Worm (Caenorhabditis elegans) whole organism, L2 larva: ENCODE data around the gene C15H9.2.
A peak's percentile ranks its signal among the peaks of the same experiment; 100 is the strongest.

Source experiments
- C34F6.9 ChIP-seq: fragments of 150-350 bp; optimal IDR thresholded peaks from 2 replicates; lab custom pipeline; 2014; ENCODE audit warnings: missing biosample characterization, missing genetic modification characterization
- F13H6.1 ChIP-seq: sonication (generic microtip); optimal IDR thresholded peaks from 2 replicates; lab custom pipeline; 2016; ENCODE audit warnings: missing genetic modification characterization, missing compliant biosample characterization
- R02D3.7 ChIP-seq: fragments of 150-350 bp; optimal IDR thresholded peaks from 2 replicates; lab custom pipeline; 2014; ENCODE audit warnings: missing biosample characterization, missing genetic modification characterization
- ZK546.5 ChIP-seq: sonication (generic microtip); optimal IDR thresholded peaks from 2 replicates; lab custom pipeline; 2017; ENCODE audit warnings: missing biosample characterization, missing genetic modification characterization
- alr-1 ChIP-seq: fragments of 150-350 bp; optimal IDR thresholded peaks from 2 replicates; lab custom pipeline; 2014; ENCODE audit warnings: missing biosample characterization, missing genetic modification characterization
- ama-1 ChIP-seq: fragments of 150-350 bp; optimal IDR thresholded peaks from 2 replicates; lab custom pipeline; 2018; ENCODE audit warnings: inconsistent platforms
- blmp-1 ChIP-seq: sonication (generic microtip); optimal IDR thresholded peaks from 2 replicates; lab custom pipeline; 2017; ENCODE audit warnings: missing genetic modification characterization, mild to moderate bottlenecking, missing compliant biosample characterization, antibody characterized with exemption, moderate library complexity; ENCODE audit not compliant: insufficient read depth
- ceh-82 ChIP-seq: fragments of 150-350 bp; optimal IDR thresholded peaks from 2 replicates; lab custom pipeline; 2014; ENCODE audit warnings: missing biosample characterization, missing genetic modification characterization
- crh-2 ChIP-seq: sonication (generic microtip); optimal IDR thresholded peaks from 2 replicates; lab custom pipeline; 2017; ENCODE audit warnings: missing biosample characterization, missing genetic modification characterization
- dmd-4 ChIP-seq: sonication (generic microtip); optimal IDR thresholded peaks from 2 replicates; lab custom pipeline; 2017; ENCODE audit warnings: missing biosample characterization, missing genetic modification characterization
- fos-1 ChIP-seq: fragments of 150-350 bp; optimal IDR thresholded peaks from 2 replicates; lab custom pipeline; 2014; ENCODE audit warnings: missing biosample characterization, missing genetic modification characterization
- lin-11 ChIP-seq: fragments of 150-350 bp; sonication (generic microtip); optimal IDR thresholded peaks from 2 replicates; lab custom pipeline; 2014; ENCODE audit warnings: missing biosample characterization, missing genetic modification characterization, inconsistent platforms, mixed read lengths
- lin-13 ChIP-seq: fragments of 150-350 bp; optimal IDR thresholded peaks from 2 replicates; lab custom pipeline; 2014; ENCODE audit warnings: missing biosample characterization, missing genetic modification reagents, missing genetic modification characterization
- lin-39 ChIP-seq: fragments of 150-350 bp; optimal IDR thresholded peaks from 2 replicates; lab custom pipeline; 2014; ENCODE audit warnings: missing biosample characterization, missing genetic modification reagents, missing genetic modification characterization
- mab-5 ChIP-seq: fragments of 150-350 bp; optimal IDR thresholded peaks from 2 replicates; lab custom pipeline; 2014; ENCODE audit warnings: missing biosample characterization, missing genetic modification characterization
- nhr-21 ChIP-seq: fragments of 150-350 bp; optimal IDR thresholded peaks from 2 replicates; lab custom pipeline; 2014; ENCODE audit warnings: missing biosample characterization, missing genetic modification characterization
- nhr-237 ChIP-seq: fragments of 150-350 bp; optimal IDR thresholded peaks from 2 replicates; lab custom pipeline; 2014; ENCODE audit warnings: missing biosample characterization, missing genetic modification characterization
- nhr-25 ChIP-seq: fragments of 150-350 bp; sonication (generic microtip); optimal IDR thresholded peaks from 3 replicates; lab custom pipeline; 2014; ENCODE audit warnings: missing biosample characterization, missing genetic modification characterization
- nhr-6 ChIP-seq: fragments of 150-350 bp; optimal IDR thresholded peaks from 2 replicates; lab custom pipeline; 2014; ENCODE audit warnings: missing biosample characterization, missing genetic modification characterization
- nhr-77 ChIP-seq: fragments of 150-350 bp; optimal IDR thresholded peaks from 2 replicates; lab custom pipeline; 2014; ENCODE audit warnings: missing biosample characterization, missing genetic modification characterization
- peb-1 ChIP-seq: fragments of 150-350 bp; optimal IDR thresholded peaks from 2 replicates; lab custom pipeline; 2014; ENCODE audit warnings: missing biosample characterization, missing genetic modification characterization
- sem-4 ChIP-seq: fragments of 150-350 bp; optimal IDR thresholded peaks from 2 replicates; lab custom pipeline; 2014; ENCODE audit warnings: missing biosample characterization, missing genetic modification reagents, missing genetic modification characterization
- skn-1 ChIP-seq: sonication (generic microtip); optimal IDR thresholded peaks from 2 replicates; lab custom pipeline; 2017; ENCODE audit warnings: missing biosample characterization, missing genetic modification characterization
- sma-3 ChIP-seq: sonication (generic microtip); optimal IDR thresholded peaks from 2 replicates; lab custom pipeline; 2016; ENCODE audit warnings: missing genetic modification reagents, missing genetic modification characterization, missing compliant biosample characterization
- sma-9 ChIP-seq, 2 experiments: fragments of 150-350 bp in 1 of 2; sonication (generic microtip) in 1 of 2; optimal IDR thresholded peaks; 2 replicates each; lab custom pipeline; 2014 to 2016; ENCODE audit warnings: missing genetic modification characterization in 2 of 2, mild to moderate bottlenecking in 1 of 2, missing biosample characterization in 1 of 2, missing compliant biosample characterization in 1 of 2, missing genetic modification reagents in 1 of 2, moderate library complexity in 1 of 2
- unc-39 ChIP-seq: fragments of 150-350 bp; optimal IDR thresholded peaks from 2 replicates; lab custom pipeline; 2014; ENCODE audit warnings: missing biosample characterization, missing genetic modification characterization
- unc-55 ChIP-seq: fragments of 150-350 bp; sonication (generic microtip); optimal IDR thresholded peaks from 3 replicates; lab custom pipeline; 2014; ENCODE audit warnings: missing biosample characterization, missing genetic modification reagents, missing genetic modification characterization
- zag-1 ChIP-seq: fragments of 150-350 bp; optimal IDR thresholded peaks from 2 replicates; lab custom pipeline; 2014; ENCODE audit warnings: missing biosample characterization, missing genetic modification characterization
- ztf-1 ChIP-seq: fragments of 200-800 bp; sonication (Bioruptor generic); conservative IDR thresholded peaks from 2 replicates; pipeline ENCODE4 v1.3.6; 2022; ENCODE audit warnings: missing genetic modification characterization, missing compliant biosample characterization

The C15H9.2 gene

ce11 chrX:6118086-6118825 is at the start of gene C15H9.2:
C15H9.2 (plus strand) TSS chrX:6118526.
- TF ChIP-seq unc-55 (GFP tag; lab: Kevin White, UChicago) = peak; percentile 50
- TF ChIP-seq fos-1 (tag; lab: Kevin White, UChicago) = peak; percentile 64
- TF ChIP-seq sma-9 (GFP tag; optimal IDR thresholded peaks at IDR 0.05; lab: Kevin White, UChicago) = peak; percentile 42
- TF ChIP-seq sma-9 (tag; optimal IDR thresholded peaks at IDR 0.05; lab: Kevin White, UChicago) = no peak
- no peak for TF ChIP-seq ceh-82 (tag; lab: Kevin White, UChicago)

ce11 chrX:6075209-6075608 is 43.1 kb upstream of the C15H9.2 start, which contains the start of gene lgc-58:
lgc-58 (plus strand) TSS chrX:6075509.
- TF ChIP-seq nhr-21 (tag; lab: Kevin White, UChicago) (no peak), nhr-6 (tag; lab: Kevin White, UChicago) (no peak), unc-39 (tag; lab: Kevin White, UChicago) (no peak), lin-13 (GFP tag; lab: Kevin White, UChicago) (no peak)

- TF ChIP-seq blmp-1 (no peak), alr-1 (tag; lab: Kevin White, UChicago) (no peak), zag-1 (tag; lab: Kevin White, UChicago) (no peak), sma-9 (GFP tag; optimal IDR thresholded peaks at IDR 0.05; lab: Kevin White, UChicago) (peak; percentile 52), sma-9 (tag; optimal IDR thresholded peaks at IDR 0.05; lab: Kevin White, UChicago) (no peak), fos-1 (tag; lab: Kevin White, UChicago) (peak; percentile 52), sma-3 (no peak), nhr-25 (peak; percentile 4), crh-2 (tag; lab: Kevin White, UChicago) (no peak), nhr-77 (no peak), nhr-237 (tag; lab: Kevin White, UChicago) (no peak), sem-4 (tag; lab: Kevin White, UChicago) (no peak)
Observed at ce11 chrX:6081793-6082192, 36.5 kb upstream of the C15H9.2 start.

- TF ChIP-seq ama-1 (lab: Kevin White, UChicago) (no peak), lin-39 (tag; lab: Kevin White, UChicago) (no peak), unc-55 (GFP tag; lab: Kevin White, UChicago) (no peak), sma-3 (no peak), nhr-25 (no peak), ztf-1 (GFP tag; lab: Robert Waterston, UW) (no peak), nhr-77 (no peak), blmp-1 (no peak), zag-1 (tag; lab: Kevin White, UChicago) (no peak), ZK546.5 (tag; lab: Kevin White, UChicago) (no peak), F13H6.1 (no peak), mab-5 (tag; lab: Kevin White, UChicago) (no peak), R02D3.7 (tag; lab: Kevin White, UChicago) (no peak)
Observed at ce11 chrX:6082660-6083059, 35.7 kb upstream of the C15H9.2 start, which contains the start of gene C45B2.3. C45B2.3 (plus strand) TSS chrX:6082960.

ce11 chrX:6084439-6084838 is 33.9 kb upstream of the C15H9.2 start, which contains the start of gene C45B2.2:
C45B2.2 (plus strand) TSS chrX:6084739.
- TF ChIP-seq C34F6.9 (tag; lab: Kevin White, UChicago) (no peak), crh-2 (tag; lab: Kevin White, UChicago) (no peak), dmd-4 (tag; lab: Kevin White, UChicago) (no peak), lin-11 (tag; lab: Kevin White, UChicago) (no peak), blmp-1 (no peak), skn-1 (tag; lab: Kevin White, UChicago) (no peak)

ce11 chrX:6085824-6086223 is 32.5 kb upstream of the C15H9.2 start, which contains the start of gene C45B2.1:
C45B2.1 (plus strand) TSS chrX:6086124.
- no peak for TF ChIP-seq fos-1 (tag; lab: Kevin White, UChicago)
- no peak for TF ChIP-seq peb-1 (tag; lab: Kevin White, UChicago)
- TF ChIP-seq, all 48 proteins: peak for 0
